Worm (Caenorhabditis elegans) whole organism, midembryonic: ENCODE data around the gene ncx-6.

Experiments used
- T22C8.4 ChIP-seq: fragments of 200-800 bp; sonication (Bioruptor generic); IDR thresholded peaks from 2 replicates; pipeline ENCODE4 v1.3.6; 2022; ENCODE audit warnings: missing genetic modification characterization, missing compliant biosample characterization
- cog-1 ChIP-seq: sonication (generic microtip); optimal IDR thresholded peaks from 2 replicates; lab custom pipeline; 2016; ENCODE audit warnings: missing genetic modification characterization, missing compliant biosample characterization
- flt-1 ChIP-seq: fragments of 200-800 bp; sonication (Bioruptor generic); IDR thresholded peaks from 2 replicates; pipeline ENCODE4 v1.3.6; 2022; ENCODE audit warnings: missing genetic modification characterization, missing compliant biosample characterization
- klf-2 ChIP-seq: fragments of 200-800 bp; sonication (Bioruptor generic); conservative IDR thresholded peaks from 2 replicates; pipeline ENCODE4 v1.3.6; 2022; ENCODE audit warnings: missing genetic modification reagents, missing genetic modification characterization, missing compliant biosample characterization
- ztf-23 ChIP-seq: fragments of 200-800 bp; sonication (Bioruptor generic); IDR thresholded peaks from 2 replicates; pipeline ENCODE4 v1.3.6; 2022; ENCODE audit warnings: missing genetic modification reagents, missing genetic modification characterization, missing compliant biosample characterization

- TF ChIP-seq T22C8.4 (GFP tag; lab: Robert Waterston, UW), result no peak
- no peak for TF ChIP-seq ztf-23 (GFP tag; lab: Robert Waterston, UW)
- no peak for TF ChIP-seq klf-2 (GFP tag; lab: Robert Waterston, UW)
- TF ChIP-seq flt-1, result no peak
- no peak for TF ChIP-seq cog-1 (tag; lab: Kevin White, UChicago)
These were observed at the start of gene ncx-6 for ce11 chrIII:9713862-9714261.
